Worm (Caenorhabditis elegans) whole organism, L4 larva: ENCODE results near the gene C17B7.14.

Experiments used
- D1046.2 ChIP-seq: fragments of 200-800 bp; sonication (Bioruptor generic); IDR thresholded peaks from 2 replicates; pipeline ENCODE4 v1.3.6; 2022; ENCODE audit warnings: missing genetic modification characterization, missing compliant biosample characterization
- egl-27 ChIP-seq: sonication (generic microtip); optimal IDR thresholded peaks from 3 replicates; lab custom pipeline; 2017; ENCODE audit warnings: missing biosample characterization, missing genetic modification reagents, missing genetic modification characterization
- sdz-12 ChIP-seq: fragments of 200-800 bp; sonication (Bioruptor generic); optimal IDR thresholded peaks from 2 replicates; lab custom pipeline; 2018; ENCODE audit warnings: mild to moderate bottlenecking, missing genetic modification characterization, missing compliant biosample characterization
- spr-1 ChIP-seq: sonication (generic microtip); optimal IDR thresholded peaks from 2 replicates; lab custom pipeline; 2016; ENCODE audit warnings: mild to moderate bottlenecking, missing genetic modification characterization, missing compliant biosample characterization

ce11 chrV:3352925-3353324, 32.6 kb upstream of the C17B7.14 start, which contains the start of gene C17B7.12:
- no peak for TF ChIP-seq sdz-12 (GFP tag; lab: Kevin White, UChicago)
- TF ChIP-seq D1046.2 (GFP tag; lab: Robert Waterston, UW), result no peak
- no peak for TF ChIP-seq egl-27 (tag; lab: Kevin White, UChicago)
- no peak for TF ChIP-seq spr-1 (tag; lab: Kevin White, UChicago)
